Fruit fly (Drosophila melanogaster) whole organism, embryonic: ENCODE data around the gene CG9737.

Experiments used
- CG1024 ChIP-seq: fragments of 200-800 bp; sonication (Bioruptor generic); IDR thresholded peaks from 2 replicates; pipeline ENCODE4 v1.3.6; 2022; ENCODE audit warnings: missing biosample characterization, missing genetic modification characterization
- CG11398 ChIP-seq: fragments of 200-800 bp; sonication (Bioruptor generic); optimal IDR thresholded peaks from 2 replicates; lab custom pipeline; 2016; ENCODE audit warnings: missing biosample characterization, missing genetic modification characterization
- CG11560 ChIP-seq: fragments of 200-800 bp; sonication (Bioruptor generic); IDR thresholded peaks from 3 replicates; pipeline ENCODE4 v1.3.6; 2022; ENCODE audit warnings: missing biosample characterization, missing genetic modification characterization
- CG12744 ChIP-seq: fragments of 200-800 bp; sonication (Bioruptor generic); optimal IDR thresholded peaks from 2 replicates; lab custom pipeline; 2016; ENCODE audit warnings: missing biosample characterization, missing genetic modification characterization
- CG3065 ChIP-seq: fragments of 200-800 bp; sonication (Bioruptor generic); optimal IDR thresholded peaks from 2 replicates; lab custom pipeline; 2016; ENCODE audit warnings: missing biosample characterization, missing genetic modification characterization
- CG31365 ChIP-seq: fragments of 200-800 bp; sonication (Bioruptor generic); optimal IDR thresholded peaks from 2 replicates; lab custom pipeline; 2018; ENCODE audit warnings: missing biosample characterization, mild to moderate bottlenecking, missing genetic modification characterization
- CG3281 ChIP-seq: fragments of 200-800 bp; sonication (Bioruptor generic); optimal IDR thresholded peaks from 3 replicates; lab custom pipeline; 2017; ENCODE audit warnings: missing biosample characterization, mild to moderate bottlenecking, missing genetic modification characterization
- CG33557 ChIP-seq: fragments of 200-800 bp; sonication (Bioruptor generic); optimal IDR thresholded peaks from 2 replicates; lab custom pipeline; 2019; ENCODE audit warnings: missing biosample characterization, mild to moderate bottlenecking, missing genetic modification characterization, moderate library complexity
- Lhr ChIP-seq: fragments of 200-800 bp; sonication (Bioruptor generic); optimal IDR thresholded peaks from 3 replicates; lab custom pipeline; 2017; ENCODE audit warnings: mild to moderate bottlenecking, missing biosample characterization, missing genetic modification reagents, missing genetic modification characterization
- MBD-R2 ChIP-seq: fragments of 200-800 bp; sonication (Bioruptor generic); IDR thresholded peaks from 2 replicates; pipeline ENCODE4 v1.3.6; 2022; ENCODE audit warnings: missing biosample characterization, missing genetic modification characterization
- Stat92E ChIP-seq, 3 experiments: fragments of >200 bp in 2 of 3; fragments of 200-800 bp in 1 of 3; sonication (Bioruptor generic) in 1 of 3; optimal IDR thresholded peaks; 2 replicates each; lab custom pipeline; 2017 to 2019; ENCODE audit warnings: missing biosample characterization in 3 of 3, missing genetic modification characterization in 3 of 3, mild to moderate bottlenecking in 1 of 3, moderate library complexity in 1 of 3

DNA sequence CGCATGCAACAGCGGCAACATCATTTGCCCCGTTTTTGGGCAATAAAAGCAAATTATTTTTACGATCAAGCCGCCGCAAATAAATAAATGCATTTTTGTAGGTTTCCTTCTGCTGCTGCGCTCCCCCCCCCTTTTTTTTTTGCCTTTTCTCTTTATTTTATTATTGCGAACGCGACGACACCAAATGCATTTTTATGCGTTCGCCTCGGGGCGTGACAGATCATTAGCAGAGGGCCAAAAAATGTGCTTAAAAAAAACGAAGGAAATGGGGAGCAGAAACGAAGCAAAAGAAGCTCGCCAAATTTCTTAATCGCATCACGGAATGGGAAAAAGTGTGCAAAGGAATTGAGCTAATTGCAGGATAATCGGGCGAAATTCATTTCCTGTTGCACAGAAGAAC is 44.3 kb upstream of the CG9737 start:
- TF ChIP-seq Stat92E (GFP tag; optimal IDR thresholded peaks at IDR 0.05; lab: Kevin White, UChicago) (no peak), MBD-R2 (GFP tag; lab: Robert Waterston, UW) (no peak), CG12744 (no peak), Lhr (GFP tag; lab: Kevin White, UChicago) (no peak), CG11398 (GFP tag; lab: Kevin White, UChicago) (no peak), CG1024 (GFP tag; lab: Robert Waterston, UW) (no peak), CG31365 (tag; lab: Kevin White, UChicago) (no peak), CG11560 (no peak), CG3281 (GFP tag; lab: Kevin White, UChicago) (no peak), CG33557 (GFP tag; lab: Kevin White, UChicago) (no peak), CG3065 (GFP tag; lab: Kevin White, UChicago) (no peak)
